Worm (Caenorhabditis elegans) whole organism, L2 larva: Measurements from ENCODE around the gene rpn-11.
A peak's percentile ranks its signal among the peaks of the same experiment; 100 is the strongest.

Experiments used
- F13H6.1 ChIP-seq: sonication (generic microtip); optimal IDR thresholded peaks from 2 replicates; lab custom pipeline; 2016; ENCODE audit warnings: missing genetic modification characterization, missing compliant biosample characterization
- R02D3.7 ChIP-seq: fragments of 150-350 bp; optimal IDR thresholded peaks from 2 replicates; lab custom pipeline; 2014; ENCODE audit warnings: missing biosample characterization, missing genetic modification characterization
- Y55F3AM.14 ChIP-seq: fragments of 200-800 bp; sonication (Bioruptor generic); optimal IDR thresholded peaks from 2 replicates; lab custom pipeline; 2018; ENCODE audit warnings: mild to moderate bottlenecking, missing genetic modification characterization, missing compliant biosample characterization
- ZK546.5 ChIP-seq: sonication (generic microtip); optimal IDR thresholded peaks from 2 replicates; lab custom pipeline; 2017; ENCODE audit warnings: missing biosample characterization, missing genetic modification characterization
- aly-2 ChIP-seq: fragments of 150-350 bp; optimal IDR thresholded peaks from 2 replicates; lab custom pipeline; 2014; ENCODE audit warnings: missing biosample characterization, missing genetic modification characterization
- blmp-1 ChIP-seq: sonication (generic microtip); optimal IDR thresholded peaks from 2 replicates; lab custom pipeline; 2017; ENCODE audit warnings: missing genetic modification characterization, mild to moderate bottlenecking, missing compliant biosample characterization, antibody characterized with exemption, moderate library complexity; ENCODE audit not compliant: insufficient read depth
- ceh-16 ChIP-seq: fragments of 150-350 bp; optimal IDR thresholded peaks from 2 replicates; lab custom pipeline; 2014; ENCODE audit warnings: missing biosample characterization, missing genetic modification characterization
- ceh-82 ChIP-seq: fragments of 150-350 bp; optimal IDR thresholded peaks from 2 replicates; lab custom pipeline; 2014; ENCODE audit warnings: missing biosample characterization, missing genetic modification characterization
- crh-2 ChIP-seq: sonication (generic microtip); optimal IDR thresholded peaks from 2 replicates; lab custom pipeline; 2017; ENCODE audit warnings: missing biosample characterization, missing genetic modification characterization
- dmd-4 ChIP-seq: sonication (generic microtip); optimal IDR thresholded peaks from 2 replicates; lab custom pipeline; 2017; ENCODE audit warnings: missing biosample characterization, missing genetic modification characterization
- elt-3 ChIP-seq: sonication (generic microtip); optimal IDR thresholded peaks from 2 replicates; lab custom pipeline; 2017; ENCODE audit warnings: missing biosample characterization, missing genetic modification characterization
- fos-1 ChIP-seq: fragments of 150-350 bp; optimal IDR thresholded peaks from 2 replicates; lab custom pipeline; 2014; ENCODE audit warnings: missing biosample characterization, missing genetic modification characterization
- gmeb-1 ChIP-seq: fragments of 150-350 bp; optimal IDR thresholded peaks from 2 replicates; lab custom pipeline; 2014; ENCODE audit warnings: missing biosample characterization, missing genetic modification characterization
- lin-11 ChIP-seq: fragments of 150-350 bp; sonication (generic microtip); optimal IDR thresholded peaks from 2 replicates; lab custom pipeline; 2014; ENCODE audit warnings: missing biosample characterization, missing genetic modification characterization, inconsistent platforms, mixed read lengths
- lin-13 ChIP-seq: fragments of 150-350 bp; optimal IDR thresholded peaks from 2 replicates; lab custom pipeline; 2014; ENCODE audit warnings: missing biosample characterization, missing genetic modification reagents, missing genetic modification characterization
- lin-39 ChIP-seq: fragments of 150-350 bp; optimal IDR thresholded peaks from 2 replicates; lab custom pipeline; 2014; ENCODE audit warnings: missing biosample characterization, missing genetic modification reagents, missing genetic modification characterization
- mbf-1 ChIP-seq: sonication (generic microtip); optimal IDR thresholded peaks from 2 replicates; lab custom pipeline; 2017; ENCODE audit warnings: missing biosample characterization, missing genetic modification characterization
- mdl-1 ChIP-seq, 2 experiments: fragments of 150-350 bp in 1 of 2; sonication (generic microtip) in 1 of 2; optimal IDR thresholded peaks; 2 replicates each; lab custom pipeline; 2017; ENCODE audit warnings: missing biosample characterization in 2 of 2, missing genetic modification characterization in 2 of 2
- nhr-11 ChIP-seq: fragments of 150-350 bp; optimal IDR thresholded peaks from 2 replicates; lab custom pipeline; 2014; ENCODE audit warnings: missing biosample characterization, missing genetic modification characterization
- nhr-12 ChIP-seq: fragments of 150-350 bp; optimal IDR thresholded peaks from 2 replicates; lab custom pipeline; 2014; ENCODE audit warnings: missing biosample characterization, missing genetic modification characterization
- nhr-129 ChIP-seq: fragments of 150-350 bp; optimal IDR thresholded peaks from 2 replicates; lab custom pipeline; 2014; ENCODE audit warnings: missing biosample characterization, missing genetic modification characterization
- nhr-23 ChIP-seq: fragments of 150-350 bp; optimal IDR thresholded peaks from 2 replicates; lab custom pipeline; 2014; ENCODE audit warnings: missing biosample characterization, missing genetic modification reagents, missing genetic modification characterization
- nhr-237 ChIP-seq: fragments of 150-350 bp; optimal IDR thresholded peaks from 2 replicates; lab custom pipeline; 2014; ENCODE audit warnings: missing biosample characterization, missing genetic modification characterization
- nhr-25 ChIP-seq: fragments of 150-350 bp; sonication (generic microtip); optimal IDR thresholded peaks from 3 replicates; lab custom pipeline; 2014; ENCODE audit warnings: missing biosample characterization, missing genetic modification characterization
- nhr-6 ChIP-seq: fragments of 150-350 bp; optimal IDR thresholded peaks from 2 replicates; lab custom pipeline; 2014; ENCODE audit warnings: missing biosample characterization, missing genetic modification characterization
- nhr-77 ChIP-seq: fragments of 150-350 bp; optimal IDR thresholded peaks from 2 replicates; lab custom pipeline; 2014; ENCODE audit warnings: missing biosample characterization, missing genetic modification characterization
- peb-1 ChIP-seq: fragments of 150-350 bp; optimal IDR thresholded peaks from 2 replicates; lab custom pipeline; 2014; ENCODE audit warnings: missing biosample characterization, missing genetic modification characterization
- sem-4 ChIP-seq: fragments of 150-350 bp; optimal IDR thresholded peaks from 2 replicates; lab custom pipeline; 2014; ENCODE audit warnings: missing biosample characterization, missing genetic modification reagents, missing genetic modification characterization
- skn-1 ChIP-seq: sonication (generic microtip); optimal IDR thresholded peaks from 2 replicates; lab custom pipeline; 2017; ENCODE audit warnings: missing biosample characterization, missing genetic modification characterization
- sma-9 ChIP-seq, 2 experiments: fragments of 150-350 bp in 1 of 2; sonication (generic microtip) in 1 of 2; optimal IDR thresholded peaks; 2 replicates each; lab custom pipeline; 2014 to 2016; ENCODE audit warnings: missing genetic modification characterization in 2 of 2, mild to moderate bottlenecking in 1 of 2, missing biosample characterization in 1 of 2, missing compliant biosample characterization in 1 of 2, missing genetic modification reagents in 1 of 2, moderate library complexity in 1 of 2
- snpc-4 ChIP-seq: fragments of 150-350 bp; optimal IDR thresholded peaks from 2 replicates; lab custom pipeline; 2014; ENCODE audit warnings: missing biosample characterization, missing genetic modification characterization
- unc-62 ChIP-seq: fragments of 150-350 bp; optimal IDR thresholded peaks from 2 replicates; lab custom pipeline; 2014; ENCODE audit warnings: missing biosample characterization, missing genetic modification reagents, missing genetic modification characterization
- ztf-1 ChIP-seq: fragments of 200-800 bp; sonication (Bioruptor generic); conservative IDR thresholded peaks from 2 replicates; pipeline ENCODE4 v1.3.6; 2022; ENCODE audit warnings: missing genetic modification characterization, missing compliant biosample characterization
- ztf-4 ChIP-seq: fragments of 150-350 bp; optimal IDR thresholded peaks from 2 replicates; lab custom pipeline; 2014; ENCODE audit warnings: missing biosample characterization, missing genetic modification characterization

The rpn-11 gene

ce11 chrII:4089183-4089582, 44.8 kb upstream of the rpn-11 start (continued):
- TF ChIP-seq sem-4 = peak; percentile 42
- peak; percentile 71 for TF ChIP-seq blmp-1 (tag; lab: Kevin White, UChicago)
- TF ChIP-seq, all 48 proteins: peak for 19

DNA sequence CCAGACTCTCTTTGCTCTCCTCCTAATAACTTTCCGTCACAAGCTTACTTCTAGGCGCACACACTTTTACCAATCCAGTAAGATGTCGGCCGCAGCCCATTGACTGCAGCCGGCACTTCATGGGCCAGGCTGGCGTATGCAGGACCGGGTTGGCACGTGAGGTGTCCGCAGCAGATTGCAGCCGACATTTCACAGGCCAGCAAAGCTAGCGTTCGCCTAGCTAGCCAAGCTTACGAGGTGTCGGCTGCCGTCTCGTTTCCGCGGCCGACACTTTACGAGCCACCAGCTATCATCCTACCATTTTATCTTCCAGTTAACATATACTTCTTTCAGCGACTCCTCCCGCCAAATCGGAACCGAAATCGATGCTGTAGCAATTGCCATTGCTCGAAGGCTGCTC, 41.3 kb upstream of the rpn-11 start:
- TF ChIP-seq blmp-1 (tag; lab: Kevin White, UChicago) (no peak), F13H6.1 (no peak), nhr-12 (tag; lab: Kevin White, UChicago) (no peak)
- TF ChIP-seq, all 48 proteins: peak for 0

ce11 chrII:4082754-4083153, 38.4 kb upstream of the rpn-11 start, which contains the start of gene R11F4.2:
Gene R11F4.2 (plus strand): TSS chrII:4083054.
- no peak for TF ChIP-seq nhr-6 (tag; lab: Kevin White, UChicago)
- TF ChIP-seq ztf-1 (GFP tag; lab: Robert Waterston, UW) = no peak
- no peak for TF ChIP-seq sma-9 (GFP tag; optimal IDR thresholded peaks at IDR 0.05; lab: Kevin White, UChicago)
- no peak for TF ChIP-seq sma-9 (tag; optimal IDR thresholded peaks at IDR 0.05; lab: Kevin White, UChicago)
- no peak for TF ChIP-seq unc-62 (GFP tag; lab: Kevin White, UChicago)
- no peak for TF ChIP-seq ceh-82 (tag; lab: Kevin White, UChicago)
- no peak for TF ChIP-seq ztf-4 (tag; lab: Kevin White, UChicago)
- no peak for TF ChIP-seq nhr-12 (tag; lab: Kevin White, UChicago)
- TF ChIP-seq gmeb-1 (tag; lab: Kevin White, UChicago) = no peak
- TF ChIP-seq nhr-129 (tag; lab: Kevin White, UChicago) = no peak
- TF ChIP-seq lin-39 (tag; lab: Kevin White, UChicago) = no peak
- no peak for TF ChIP-seq aly-2 (tag; lab: Kevin White, UChicago)
- TF ChIP-seq dmd-4 (tag; lab: Kevin White, UChicago) = no peak
- TF ChIP-seq, all 48 proteins: peak for 0

- TF ChIP-seq Y55F3AM.14 (GFP tag; lab: Kevin White, UChicago) (no peak), nhr-23 (tag; lab: Kevin White, UChicago) (no peak), elt-3 (tag; lab: Kevin White, UChicago) (no peak), gmeb-1 (tag; lab: Kevin White, UChicago) (no peak), ztf-1 (GFP tag; lab: Robert Waterston, UW) (no peak), nhr-6 (tag; lab: Kevin White, UChicago) (no peak), skn-1 (tag; lab: Kevin White, UChicago) (no peak), nhr-237 (no peak), R02D3.7 (tag; lab: Kevin White, UChicago) (no peak), lin-39 (tag; lab: Kevin White, UChicago) (no peak), dmd-4 (tag; lab: Kevin White, UChicago) (no peak), nhr-129 (tag; lab: Kevin White, UChicago) (no peak), fos-1 (no peak), crh-2 (no peak), snpc-4 (tag; lab: Kevin White, UChicago) (no peak), peb-1 (tag; lab: Kevin White, UChicago) (no peak), sem-4 (no peak), lin-11 (tag; lab: Kevin White, UChicago) (no peak), ZK546.5 (tag; lab: Kevin White, UChicago) (no peak)
Observed at ce11 chrII:4081891-4082290, 37.5 kb upstream of the rpn-11 start.

ce11 chrII:4081141-4081540, 36.8 kb upstream of the rpn-11 start:
- TF ChIP-seq mdl-1 (tag; optimal IDR thresholded peaks at IDR 0.05; lab: Kevin White, UChicago) = no peak
- no peak for TF ChIP-seq crh-2
- TF ChIP-seq mbf-1 (tag; lab: Kevin White, UChicago) = no peak
- no peak for TF ChIP-seq blmp-1 (tag; lab: Kevin White, UChicago)
- TF ChIP-seq sem-4 = no peak
- no peak for TF ChIP-seq nhr-25 (tag; lab: Kevin White, UChicago)
- TF ChIP-seq lin-13 (GFP tag; lab: Kevin White, UChicago) = no peak
- TF ChIP-seq nhr-77 (tag; lab: Kevin White, UChicago) = no peak
- no peak for TF ChIP-seq ceh-16 (tag; lab: Kevin White, UChicago)
- no peak for TF ChIP-seq nhr-11 (tag; lab: Kevin White, UChicago)
- TF ChIP-seq elt-3 (tag; lab: Kevin White, UChicago) = no peak
- no peak for TF ChIP-seq sma-9 (GFP tag; optimal IDR thresholded peaks at IDR 0.05; lab: Kevin White, UChicago)
- TF ChIP-seq sma-9 (tag; optimal IDR thresholded peaks at IDR 0.05; lab: Kevin White, UChicago) = no peak
- no peak for TF ChIP-seq gmeb-1 (tag; lab: Kevin White, UChicago)
- TF ChIP-seq fos-1 = no peak
- TF ChIP-seq F13H6.1 = no peak
